Worm (Caenorhabditis elegans) whole organism, L1 larva: ENCODE data around the gene smap-1.

Source experiments
- ceh-90 ChIP-seq: sonication (generic microtip); optimal IDR thresholded peaks from 2 replicates; lab custom pipeline; 2016; ENCODE audit warnings: missing genetic modification characterization, missing compliant biosample characterization
- egl-27 ChIP-seq, 2 experiments: fragments of 150-350 bp in 1 of 2; sonication (generic microtip); optimal IDR thresholded peaks; 3 replicates each; lab custom pipeline; 2017 to 2018; ENCODE audit warnings: missing biosample characterization in 2 of 2, missing genetic modification characterization in 2 of 2, missing genetic modification reagents in 2 of 2
- elt-2 ChIP-seq: sonication (generic microtip); optimal IDR thresholded peaks from 2 replicates; lab custom pipeline; 2016; ENCODE audit warnings: missing genetic modification characterization, mild to moderate bottlenecking, inconsistent platforms, missing compliant biosample characterization, missing genetic modification reagents
- fkh-10 ChIP-seq: sonication (generic microtip); optimal IDR thresholded peaks from 2 replicates; lab custom pipeline; 2017; ENCODE audit warnings: missing biosample characterization, missing genetic modification reagents, missing genetic modification characterization
- lin-13 ChIP-seq: fragments of 150-350 bp; optimal IDR thresholded peaks from 2 replicates; lab custom pipeline; 2014; ENCODE audit warnings: missing biosample characterization, missing genetic modification reagents, missing genetic modification characterization
- nhr-47 ChIP-seq: sonication (generic microtip); optimal IDR thresholded peaks from 2 replicates; lab custom pipeline; 2016; ENCODE audit warnings: mild to moderate bottlenecking, missing genetic modification characterization, moderate library complexity, missing compliant biosample characterization
- tbx-2 ChIP-seq: sonication (generic microtip); optimal IDR thresholded peaks from 2 replicates; lab custom pipeline; 2016; ENCODE audit warnings: missing genetic modification characterization, missing compliant biosample characterization
- unc-62 ChIP-seq: fragments of 150-350 bp; optimal IDR thresholded peaks from 2 replicates; lab custom pipeline; 2014; ENCODE audit warnings: missing biosample characterization, missing genetic modification reagents, missing genetic modification characterization
- unc-86 ChIP-seq: sonication (generic microtip); optimal IDR thresholded peaks from 2 replicates; lab custom pipeline; 2016; ENCODE audit warnings: missing genetic modification characterization, missing compliant biosample characterization
- zip-4 ChIP-seq: fragments of 200-800 bp; sonication (Bioruptor generic); optimal IDR thresholded peaks from 2 replicates; lab custom pipeline; 2018; ENCODE audit warnings: mild to moderate bottlenecking, missing genetic modification characterization, moderate library complexity, missing compliant biosample characterization
- ztf-11 ChIP-seq, 2 experiments: sonication (generic microtip); optimal IDR thresholded peaks; 2 replicates each; lab custom pipeline; 2016 to 2017; ENCODE audit warnings: missing genetic modification characterization in 2 of 2, missing biosample characterization in 1 of 2, missing compliant biosample characterization in 1 of 2

ce11 chrIII:10736322-10736985, 3.1 kb downstream of the smap-1 start:
- no peak for TF ChIP-seq ztf-11 (tag; optimal IDR thresholded peaks at IDR 0.05; lab: Kevin White, UChicago)
- no peak for TF ChIP-seq unc-86 (tag; lab: Kevin White, UChicago)
- no peak for TF ChIP-seq tbx-2 (tag; lab: Kevin White, UChicago)
- no peak for TF ChIP-seq fkh-10 (GFP tag; lab: Kevin White, UChicago)
- TF ChIP-seq zip-4 (GFP tag; lab: Kevin White, UChicago), result no peak
- no peak for TF ChIP-seq nhr-47 (tag; lab: Kevin White, UChicago)
- no peak for TF ChIP-seq lin-13 (GFP tag; lab: Kevin White, UChicago)
- TF ChIP-seq unc-62 (GFP tag; lab: Kevin White, UChicago), result no peak
- TF ChIP-seq ceh-90, result no peak
- TF ChIP-seq egl-27 (tag; optimal IDR thresholded peaks at IDR 0.05; lab: Kevin White, UChicago), result no peak
- TF ChIP-seq elt-2, result no peak
